Worm (Caenorhabditis elegans) whole organism, L2 larva: ENCODE results near the gene R11.3.
"Not testable (repeated sequence)": the region's sequence is repeated elsewhere in the genome, so short reads cannot be mapped to it uniquely, and the experiment has no call there.

Experiments used
- C34F6.9 ChIP-seq: fragments of 150-350 bp; optimal IDR thresholded peaks from 2 replicates; lab custom pipeline; 2014; ENCODE audit warnings: missing biosample characterization, missing genetic modification characterization
- F13H6.1 ChIP-seq: sonication (generic microtip); optimal IDR thresholded peaks from 2 replicates; lab custom pipeline; 2016; ENCODE audit warnings: missing genetic modification characterization, missing compliant biosample characterization
- Y55F3AM.14 ChIP-seq: fragments of 200-800 bp; sonication (Bioruptor generic); optimal IDR thresholded peaks from 2 replicates; lab custom pipeline; 2018; ENCODE audit warnings: mild to moderate bottlenecking, missing genetic modification characterization, missing compliant biosample characterization
- ZK546.5 ChIP-seq: sonication (generic microtip); optimal IDR thresholded peaks from 2 replicates; lab custom pipeline; 2017; ENCODE audit warnings: missing biosample characterization, missing genetic modification characterization
- alr-1 ChIP-seq: fragments of 150-350 bp; optimal IDR thresholded peaks from 2 replicates; lab custom pipeline; 2014; ENCODE audit warnings: missing biosample characterization, missing genetic modification characterization
- ama-1 ChIP-seq: fragments of 150-350 bp; optimal IDR thresholded peaks from 2 replicates; lab custom pipeline; 2018; ENCODE audit warnings: inconsistent platforms
- blmp-1 ChIP-seq: sonication (generic microtip); optimal IDR thresholded peaks from 2 replicates; lab custom pipeline; 2017; ENCODE audit warnings: missing genetic modification characterization, mild to moderate bottlenecking, missing compliant biosample characterization, antibody characterized with exemption, moderate library complexity; ENCODE audit not compliant: insufficient read depth
- ceh-16 ChIP-seq: fragments of 150-350 bp; optimal IDR thresholded peaks from 2 replicates; lab custom pipeline; 2014; ENCODE audit warnings: missing biosample characterization, missing genetic modification characterization
- ceh-82 ChIP-seq: fragments of 150-350 bp; optimal IDR thresholded peaks from 2 replicates; lab custom pipeline; 2014; ENCODE audit warnings: missing biosample characterization, missing genetic modification characterization
- crh-2 ChIP-seq: sonication (generic microtip); optimal IDR thresholded peaks from 2 replicates; lab custom pipeline; 2017; ENCODE audit warnings: missing biosample characterization, missing genetic modification characterization
- egl-27 ChIP-seq: sonication (generic microtip); optimal IDR thresholded peaks from 3 replicates; lab custom pipeline; 2017; ENCODE audit warnings: missing biosample characterization, missing genetic modification reagents, missing genetic modification characterization
- elt-1 ChIP-seq: fragments of 150-350 bp; optimal IDR thresholded peaks from 2 replicates; lab custom pipeline; 2014; ENCODE audit warnings: missing biosample characterization, missing genetic modification characterization
- elt-3 ChIP-seq: sonication (generic microtip); optimal IDR thresholded peaks from 2 replicates; lab custom pipeline; 2017; ENCODE audit warnings: missing biosample characterization, missing genetic modification characterization
- fos-1 ChIP-seq: fragments of 150-350 bp; optimal IDR thresholded peaks from 2 replicates; lab custom pipeline; 2014; ENCODE audit warnings: missing biosample characterization, missing genetic modification characterization
- gmeb-1 ChIP-seq: fragments of 150-350 bp; optimal IDR thresholded peaks from 2 replicates; lab custom pipeline; 2014; ENCODE audit warnings: missing biosample characterization, missing genetic modification characterization
- lin-11 ChIP-seq: fragments of 150-350 bp; sonication (generic microtip); optimal IDR thresholded peaks from 2 replicates; lab custom pipeline; 2014; ENCODE audit warnings: missing biosample characterization, missing genetic modification characterization, inconsistent platforms, mixed read lengths
- lin-13 ChIP-seq: fragments of 150-350 bp; optimal IDR thresholded peaks from 2 replicates; lab custom pipeline; 2014; ENCODE audit warnings: missing biosample characterization, missing genetic modification reagents, missing genetic modification characterization
- lin-39 ChIP-seq: fragments of 150-350 bp; optimal IDR thresholded peaks from 2 replicates; lab custom pipeline; 2014; ENCODE audit warnings: missing biosample characterization, missing genetic modification reagents, missing genetic modification characterization
- lsy-2 ChIP-seq, 2 experiments: fragments of 150-350 bp in 1 of 2; sonication (generic microtip) in 1 of 2; optimal IDR thresholded peaks; 2 replicates each; lab custom pipeline; 2014 to 2017; ENCODE audit warnings: missing biosample characterization in 2 of 2, missing genetic modification characterization in 2 of 2
- mab-5 ChIP-seq: fragments of 150-350 bp; optimal IDR thresholded peaks from 2 replicates; lab custom pipeline; 2014; ENCODE audit warnings: missing biosample characterization, missing genetic modification characterization
- mbf-1 ChIP-seq: sonication (generic microtip); optimal IDR thresholded peaks from 2 replicates; lab custom pipeline; 2017; ENCODE audit warnings: missing biosample characterization, missing genetic modification characterization
- mdl-1 ChIP-seq, 2 experiments: fragments of 150-350 bp in 1 of 2; sonication (generic microtip) in 1 of 2; optimal IDR thresholded peaks; 2 replicates each; lab custom pipeline; 2017; ENCODE audit warnings: missing biosample characterization in 2 of 2, missing genetic modification characterization in 2 of 2
- nhr-129 ChIP-seq: fragments of 150-350 bp; optimal IDR thresholded peaks from 2 replicates; lab custom pipeline; 2014; ENCODE audit warnings: missing biosample characterization, missing genetic modification characterization
- nhr-23 ChIP-seq: fragments of 150-350 bp; optimal IDR thresholded peaks from 2 replicates; lab custom pipeline; 2014; ENCODE audit warnings: missing biosample characterization, missing genetic modification reagents, missing genetic modification characterization
- nhr-237 ChIP-seq: fragments of 150-350 bp; optimal IDR thresholded peaks from 2 replicates; lab custom pipeline; 2014; ENCODE audit warnings: missing biosample characterization, missing genetic modification characterization
- nhr-25 ChIP-seq: fragments of 150-350 bp; sonication (generic microtip); optimal IDR thresholded peaks from 3 replicates; lab custom pipeline; 2014; ENCODE audit warnings: missing biosample characterization, missing genetic modification characterization
- nhr-6 ChIP-seq: fragments of 150-350 bp; optimal IDR thresholded peaks from 2 replicates; lab custom pipeline; 2014; ENCODE audit warnings: missing biosample characterization, missing genetic modification characterization
- nhr-77 ChIP-seq: fragments of 150-350 bp; optimal IDR thresholded peaks from 2 replicates; lab custom pipeline; 2014; ENCODE audit warnings: missing biosample characterization, missing genetic modification characterization
- peb-1 ChIP-seq: fragments of 150-350 bp; optimal IDR thresholded peaks from 2 replicates; lab custom pipeline; 2014; ENCODE audit warnings: missing biosample characterization, missing genetic modification characterization
- sem-4 ChIP-seq: fragments of 150-350 bp; optimal IDR thresholded peaks from 2 replicates; lab custom pipeline; 2014; ENCODE audit warnings: missing biosample characterization, missing genetic modification reagents, missing genetic modification characterization
- skn-1 ChIP-seq: sonication (generic microtip); optimal IDR thresholded peaks from 2 replicates; lab custom pipeline; 2017; ENCODE audit warnings: missing biosample characterization, missing genetic modification characterization
- sma-9 ChIP-seq, 2 experiments: fragments of 150-350 bp in 1 of 2; sonication (generic microtip) in 1 of 2; optimal IDR thresholded peaks; 2 replicates each; lab custom pipeline; 2014 to 2016; ENCODE audit warnings: missing genetic modification characterization in 2 of 2, mild to moderate bottlenecking in 1 of 2, missing biosample characterization in 1 of 2, missing compliant biosample characterization in 1 of 2, missing genetic modification reagents in 1 of 2, moderate library complexity in 1 of 2
- unc-39 ChIP-seq: fragments of 150-350 bp; optimal IDR thresholded peaks from 2 replicates; lab custom pipeline; 2014; ENCODE audit warnings: missing biosample characterization, missing genetic modification characterization
- unc-55 ChIP-seq: fragments of 150-350 bp; sonication (generic microtip); optimal IDR thresholded peaks from 3 replicates; lab custom pipeline; 2014; ENCODE audit warnings: missing biosample characterization, missing genetic modification reagents, missing genetic modification characterization
- zag-1 ChIP-seq: fragments of 150-350 bp; optimal IDR thresholded peaks from 2 replicates; lab custom pipeline; 2014; ENCODE audit warnings: missing biosample characterization, missing genetic modification characterization
- ztf-1 ChIP-seq: fragments of 200-800 bp; sonication (Bioruptor generic); conservative IDR thresholded peaks from 2 replicates; pipeline ENCODE4 v1.3.6; 2022; ENCODE audit warnings: missing genetic modification characterization, missing compliant biosample characterization

Gene R11.3

DNA sequence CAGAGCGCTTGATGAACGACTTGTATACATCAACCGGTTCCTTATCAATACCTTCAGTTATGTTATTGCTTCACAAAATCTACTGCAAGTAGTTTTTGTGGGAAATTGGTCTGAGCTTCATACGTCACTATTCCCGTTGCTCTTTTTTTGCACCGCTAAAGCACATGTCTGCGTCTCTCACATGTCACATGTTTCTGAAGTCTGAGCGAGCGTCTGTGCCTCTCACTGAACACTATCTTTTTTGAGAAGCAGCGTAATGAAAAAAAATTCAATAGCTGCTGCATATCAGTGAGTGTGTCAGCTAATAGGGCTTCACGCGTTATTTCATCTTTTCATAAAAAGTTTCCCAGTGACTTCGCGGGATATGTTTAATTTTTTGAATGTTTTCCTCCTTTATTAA lies 19.3 kb upstream of the R11.3 start:
- TF ChIP-seq ama-1 (lab: Kevin White, UChicago) (no peak), mdl-1 (tag; optimal IDR thresholded peaks at IDR 0.05; lab: Kevin White, UChicago) (peak in 1 of 2 experiments; percentile 48), nhr-129 (tag; lab: Kevin White, UChicago) (peak; percentile 41), C34F6.9 (tag; lab: Kevin White, UChicago) (peak; percentile 48), fos-1 (peak; percentile 27), sma-9 (GFP tag; optimal IDR thresholded peaks at IDR 0.05; lab: Kevin White, UChicago) (peak; percentile 65), sma-9 (tag; optimal IDR thresholded peaks at IDR 0.05; lab: Kevin White, UChicago) (no peak), unc-55 (GFP tag; lab: Kevin White, UChicago) (peak; percentile 5), blmp-1 (tag; lab: Kevin White, UChicago) (no peak), ZK546.5 (tag; lab: Kevin White, UChicago) (no peak), lin-11 (peak; percentile 19), crh-2 (tag; lab: Kevin White, UChicago) (peak; percentile 61)

DNA sequence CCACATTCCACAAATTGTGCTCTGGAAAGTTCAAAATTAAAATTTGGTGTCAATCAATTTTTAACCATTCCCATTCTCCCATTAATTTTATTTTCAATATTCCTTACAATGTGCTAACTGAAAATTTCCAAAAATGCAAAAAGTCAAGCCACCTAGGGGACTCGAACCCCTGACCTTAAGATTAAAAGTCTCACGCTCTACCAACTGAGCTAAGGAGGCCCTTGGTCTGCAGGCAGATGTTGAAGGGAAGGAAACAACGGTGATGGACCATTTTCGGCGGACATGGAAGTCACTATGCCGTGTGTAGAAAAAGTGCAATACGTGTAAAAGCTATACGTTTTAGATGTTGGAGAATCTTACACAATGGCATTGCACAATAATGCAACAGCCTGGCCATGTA lies 18.7 kb upstream of the R11.3 start:
- TF ChIP-seq elt-3 (tag; lab: Kevin White, UChicago), result no peak
- no peak for TF ChIP-seq sem-4 (tag; lab: Kevin White, UChicago)
- TF ChIP-seq lin-13 (GFP tag; lab: Kevin White, UChicago), result no peak

- TF ChIP-seq egl-27 (tag; lab: Kevin White, UChicago) (no peak), F13H6.1 (tag; lab: Kevin White, UChicago) (no peak), lin-13 (GFP tag; lab: Kevin White, UChicago) (no peak), lsy-2 (tag; optimal IDR thresholded peaks at IDR 0.05; lab: Kevin White, UChicago) (no peak), alr-1 (tag; lab: Kevin White, UChicago) (no peak), Y55F3AM.14 (GFP tag; lab: Kevin White, UChicago) (no peak)
These were observed 18.1 kb upstream of the R11.3 start, which contains the start of gene F23A7.1 for ce11 chrX:16217108-16217507. Gene F23A7.1, plus strand, starts transcription at chrX:16217408.

ce11 chrX:16213073-16213472 lies 14.0 kb upstream of the R11.3 start, which contains the start of gene F23A7.8:
Gene F23A7.8, plus strand, starts transcription at chrX:16213373.
- TF ChIP-seq C34F6.9, skn-1, nhr-129 (tag; lab: Kevin White, UChicago): not testable (repeated sequence)

- not testable (repeated sequence) for TF ChIP-seq zag-1; lin-13 (GFP tag; lab: Kevin White, UChicago); crh-2 (tag; lab: Kevin White, UChicago)
These were observed 13.3 kb upstream of the R11.3 start, which contains the start of gene F23A7.4 for ce11 chrX:16212306-16212705. Gene F23A7.4, plus strand, starts transcription at chrX:16212606.

DNA sequence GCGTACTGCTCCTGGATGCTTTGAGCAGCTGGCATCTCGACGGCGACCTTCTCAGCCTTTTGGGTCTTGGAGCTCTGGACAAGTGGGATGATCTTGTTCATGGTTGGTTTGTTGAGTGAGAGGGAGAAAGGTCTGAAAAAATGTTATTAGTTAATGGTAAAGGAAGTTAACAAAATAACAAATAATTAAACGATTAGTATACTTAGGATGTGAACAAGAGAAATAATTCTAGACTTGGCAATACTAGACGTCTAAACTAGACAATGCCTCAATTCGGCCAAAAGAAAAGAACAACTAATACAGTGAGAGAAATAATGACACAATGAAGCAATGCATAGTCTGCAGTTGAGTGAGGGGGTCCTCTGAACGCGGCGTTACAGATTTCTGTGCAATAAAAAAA lies 11.5 kb upstream of the R11.3 start, which contains the start of gene R11.4:
R11.4 (minus strand) TSS at position 101 of the 400 bp plus-strand sequence.
- no peak for TF ChIP-seq nhr-129 (tag; lab: Kevin White, UChicago)
- TF ChIP-seq nhr-237, result no peak
- no peak for TF ChIP-seq unc-55 (GFP tag; lab: Kevin White, UChicago)
- TF ChIP-seq ceh-82 (tag; lab: Kevin White, UChicago), result no peak
- no peak for TF ChIP-seq lin-13 (GFP tag; lab: Kevin White, UChicago)
- TF ChIP-seq egl-27 (tag; lab: Kevin White, UChicago), result no peak
- no peak for TF ChIP-seq gmeb-1

- TF ChIP-seq mab-5, result peak; percentile 89
- TF ChIP-seq nhr-237, result peak; percentile 70
- peak; percentile 79 for TF ChIP-seq F13H6.1 (tag; lab: Kevin White, UChicago)
- peak; percentile 61 for TF ChIP-seq Y55F3AM.14 (GFP tag; lab: Kevin White, UChicago)
- no peak for TF ChIP-seq nhr-23 (tag; lab: Kevin White, UChicago)
- TF ChIP-seq nhr-129 (tag; lab: Kevin White, UChicago), result peak; percentile 95
- TF ChIP-seq nhr-77, result peak; percentile 70
- TF ChIP-seq gmeb-1, result peak; percentile 76
- no peak for TF ChIP-seq ceh-16 (tag; lab: Kevin White, UChicago)
- peak; percentile 5 for TF ChIP-seq blmp-1 (tag; lab: Kevin White, UChicago)
- no peak for TF ChIP-seq mbf-1 (tag; lab: Kevin White, UChicago)
- TF ChIP-seq lin-11, result peak; percentile 84
- no peak for TF ChIP-seq lin-39 (tag; lab: Kevin White, UChicago)
- TF ChIP-seq elt-1 (tag; lab: Kevin White, UChicago), result no peak
- peak; percentile 64 for TF ChIP-seq nhr-25
- no peak for TF ChIP-seq ZK546.5 (tag; lab: Kevin White, UChicago)
- peak; percentile 42 for TF ChIP-seq zag-1
- TF ChIP-seq elt-3 (tag; lab: Kevin White, UChicago), result no peak
- no peak for TF ChIP-seq skn-1 (tag; lab: Kevin White, UChicago)
- no peak for TF ChIP-seq ama-1 (lab: Kevin White, UChicago)
- TF ChIP-seq peb-1 (tag; lab: Kevin White, UChicago), result no peak
- TF ChIP-seq lsy-2 (tag; optimal IDR thresholded peaks at IDR 0.05; lab: Kevin White, UChicago), result peak; percentile 72 to 81
- TF ChIP-seq ztf-1 (GFP tag; lab: Robert Waterston, UW), result no peak
- no peak for TF ChIP-seq unc-39 (tag; lab: Kevin White, UChicago)
- TF ChIP-seq crh-2 (tag; lab: Kevin White, UChicago), result peak; percentile 88
- TF ChIP-seq nhr-6, result peak; percentile 71
These were observed 10.6 kb upstream of the R11.3 start for ce11 chrX:16209660-16210059.
